Worm (Caenorhabditis elegans) whole organism, L1 larva: ENCODE measurements around the gene W01B6.4.

Experiments
- C04F5.9 ChIP-seq: sonication (generic microtip); optimal IDR thresholded peaks from 2 replicates; lab custom pipeline; 2016; ENCODE audit warnings: missing genetic modification characterization, missing compliant biosample characterization
- aha-1 ChIP-seq: fragments of 150-350 bp; optimal IDR thresholded peaks from 2 replicates; lab custom pipeline; 2014; ENCODE audit warnings: missing biosample characterization, missing genetic modification characterization
- alr-1 ChIP-seq: fragments of 200-800 bp; sonication (Bioruptor generic); optimal IDR thresholded peaks from 2 replicates; lab custom pipeline; 2018; ENCODE audit warnings: borderline replicate concordance, mild to moderate bottlenecking, missing genetic modification characterization, missing compliant biosample characterization
- aly-2 ChIP-seq: fragments of 150-350 bp; optimal IDR thresholded peaks from 2 replicates; lab custom pipeline; 2014; ENCODE audit warnings: missing biosample characterization, missing genetic modification characterization
- ama-1 ChIP-seq: fragments of 150-350 bp; optimal IDR thresholded peaks from 2 replicates; lab custom pipeline; 2014
- blmp-1 ChIP-seq: fragments of 150-350 bp; optimal IDR thresholded peaks from 2 replicates; lab custom pipeline; 2014; ENCODE audit warnings: missing biosample characterization, missing genetic modification characterization
- ceh-63 ChIP-seq: fragments of 200-800 bp; sonication (Bioruptor generic); optimal IDR thresholded peaks from 2 replicates; lab custom pipeline; 2018; ENCODE audit warnings: mild to moderate bottlenecking, missing genetic modification characterization, missing compliant biosample characterization
- ceh-8 ChIP-seq: fragments of 200-800 bp; sonication (Bioruptor generic); optimal IDR thresholded peaks from 2 replicates; lab custom pipeline; 2018; ENCODE audit warnings: mild to moderate bottlenecking, missing genetic modification characterization, moderate library complexity, missing compliant biosample characterization
- ces-1 ChIP-seq: fragments of 150-350 bp; optimal IDR thresholded peaks from 2 replicates; lab custom pipeline; 2014; ENCODE audit warnings: missing biosample characterization, missing genetic modification reagents, missing genetic modification characterization
- dpl-1 ChIP-seq, 3 experiments: fragments of 150-350 bp in 2 of 3; sonication (generic microtip) in 1 of 3; optimal IDR thresholded peaks; 2 replicates each; lab custom pipeline; 2014 to 2017; ENCODE audit warnings: missing biosample characterization in 3 of 3, missing genetic modification characterization in 3 of 3, missing genetic modification reagents in 3 of 3
- efl-3 ChIP-seq: fragments of 200-800 bp; sonication (Bioruptor generic); optimal IDR thresholded peaks from 2 replicates; lab custom pipeline; 2018; ENCODE audit warnings: mild to moderate bottlenecking, missing genetic modification characterization, missing compliant biosample characterization
- egl-13 ChIP-seq: sonication (generic microtip); optimal IDR thresholded peaks from 2 replicates; lab custom pipeline; 2016; ENCODE audit warnings: missing genotype, missing genetic modification reagents, missing genetic modification characterization, missing compliant biosample characterization
- egl-27 ChIP-seq, 2 experiments: fragments of 150-350 bp in 1 of 2; sonication (generic microtip); optimal IDR thresholded peaks; 3 replicates each; lab custom pipeline; 2017 to 2018; ENCODE audit warnings: missing biosample characterization in 2 of 2, missing genetic modification characterization in 2 of 2, missing genetic modification reagents in 2 of 2
- elt-3 ChIP-seq, 6 experiments: fragments of 150-350 bp in 1 of 6; sonication (generic microtip); optimal IDR thresholded peaks; 2 replicates each; lab custom pipeline; 2017 to 2018; ENCODE audit warnings: missing biosample characterization in 6 of 6, missing genetic modification characterization in 6 of 6, inconsistent platforms in 1 of 6
- ets-5 ChIP-seq: fragments of 200-800 bp; sonication (Bioruptor generic); IDR thresholded peaks from 2 replicates; pipeline ENCODE4 v1.3.6; 2022; ENCODE audit warnings: missing genetic modification characterization, missing compliant biosample characterization
- fkh-8 ChIP-seq: sonication (generic microtip); optimal IDR thresholded peaks from 2 replicates; lab custom pipeline; 2016; ENCODE audit warnings: mild to moderate bottlenecking, missing genetic modification characterization, missing compliant biosample characterization
- fos-1 ChIP-seq: fragments of 150-350 bp; optimal IDR thresholded peaks from 2 replicates; lab custom pipeline; 2014; ENCODE audit warnings: missing biosample characterization, missing genetic modification characterization
- grh-1 ChIP-seq: fragments of 200-800 bp; sonication (Bioruptor generic); IDR thresholded peaks from 2 replicates; pipeline ENCODE4 v1.3.6; 2022; ENCODE audit warnings: missing genetic modification reagents, missing genetic modification characterization, missing compliant biosample characterization
- irx-1 ChIP-seq: sonication (generic microtip); optimal IDR thresholded peaks from 2 replicates; lab custom pipeline; 2016; ENCODE audit warnings: missing genetic modification characterization, missing compliant biosample characterization
- jun-1 ChIP-seq: fragments of 150-350 bp; optimal IDR thresholded peaks from 2 replicates; lab custom pipeline; 2014; ENCODE audit warnings: missing biosample characterization, missing genetic modification reagents, missing genetic modification characterization
- lin-13 ChIP-seq: fragments of 150-350 bp; optimal IDR thresholded peaks from 2 replicates; lab custom pipeline; 2014; ENCODE audit warnings: missing biosample characterization, missing genetic modification reagents, missing genetic modification characterization
- lin-15B ChIP-seq: fragments of 150-350 bp; sonication (generic microtip); optimal IDR thresholded peaks from 3 replicates; lab custom pipeline; 2014; ENCODE audit warnings: missing biosample characterization, missing genetic modification characterization
- lin-35 ChIP-seq, 2 experiments: fragments of 150-350 bp; optimal IDR thresholded peaks; 2 replicates each; lab custom pipeline; 2014; ENCODE audit warnings: missing biosample characterization in 2 of 2, missing genetic modification characterization in 2 of 2, missing genetic modification reagents in 2 of 2
- lin-39 ChIP-seq: fragments of 150-350 bp; optimal IDR thresholded peaks from 2 replicates; lab custom pipeline; 2014; ENCODE audit warnings: missing biosample characterization, missing genetic modification reagents, missing genetic modification characterization
- mab-9 ChIP-seq: fragments of 200-800 bp; sonication (Bioruptor generic); IDR thresholded peaks from 2 replicates; pipeline ENCODE4 v1.3.6; 2022; ENCODE audit warnings: missing genetic modification reagents, missing genetic modification characterization, missing compliant biosample characterization
- mdl-1 ChIP-seq, 2 experiments: fragments of 150-350 bp; optimal IDR thresholded peaks; 2 replicates each; lab custom pipeline; 2014 to 2017; ENCODE audit warnings: missing biosample characterization in 2 of 2, missing genetic modification characterization in 2 of 2, inconsistent platforms in 1 of 2
- nhr-76 ChIP-seq: sonication (generic microtip); optimal IDR thresholded peaks from 2 replicates; lab custom pipeline; 2017; ENCODE audit warnings: missing biosample characterization, missing genetic modification characterization
- pag-3 ChIP-seq: sonication (generic microtip); optimal IDR thresholded peaks from 2 replicates; lab custom pipeline; 2017; ENCODE audit warnings: missing genetic modification characterization, mild to moderate bottlenecking, missing compliant biosample characterization, antibody characterized with exemption, borderline replicate concordance; ENCODE audit not compliant: insufficient read depth
- snpc-4 ChIP-seq: fragments of 150-350 bp; optimal IDR thresholded peaks from 2 replicates; lab custom pipeline; 2014; ENCODE audit warnings: missing biosample characterization, missing genetic modification characterization
- sox-4 ChIP-seq: sonication (generic microtip); optimal IDR thresholded peaks from 2 replicates; lab custom pipeline; 2016; ENCODE audit warnings: missing genetic modification characterization, missing compliant biosample characterization
- sptf-1 ChIP-seq: fragments of 150-350 bp; optimal IDR thresholded peaks from 2 replicates; lab custom pipeline; 2014; ENCODE audit warnings: missing biosample characterization, missing genetic modification characterization
- tlp-1 ChIP-seq: fragments of 150-350 bp; optimal IDR thresholded peaks from 2 replicates; lab custom pipeline; 2014; ENCODE audit warnings: missing biosample characterization, missing genetic modification characterization
- unc-130 ChIP-seq: fragments of 150-350 bp; optimal IDR thresholded peaks from 2 replicates; lab custom pipeline; 2017; ENCODE audit warnings: missing biosample characterization, missing genetic modification characterization, inconsistent platforms
- unc-30 ChIP-seq: sonication (generic microtip); optimal IDR thresholded peaks from 2 replicates; lab custom pipeline; 2017; ENCODE audit warnings: missing biosample characterization, missing genetic modification characterization
- vab-15 ChIP-seq: sonication (generic microtip); optimal IDR thresholded peaks from 2 replicates; lab custom pipeline; 2017; ENCODE audit warnings: missing genotype, mild to moderate bottlenecking, missing genetic modification characterization, missing compliant biosample characterization
- zip-4 ChIP-seq: fragments of 200-800 bp; sonication (Bioruptor generic); optimal IDR thresholded peaks from 2 replicates; lab custom pipeline; 2018; ENCODE audit warnings: mild to moderate bottlenecking, missing genetic modification characterization, moderate library complexity, missing compliant biosample characterization
- ztf-4 ChIP-seq: fragments of 150-350 bp; optimal IDR thresholded peaks from 2 replicates; lab custom pipeline; 2014; ENCODE audit warnings: missing biosample characterization, missing genetic modification characterization

The W01B6.4 gene

DNA sequence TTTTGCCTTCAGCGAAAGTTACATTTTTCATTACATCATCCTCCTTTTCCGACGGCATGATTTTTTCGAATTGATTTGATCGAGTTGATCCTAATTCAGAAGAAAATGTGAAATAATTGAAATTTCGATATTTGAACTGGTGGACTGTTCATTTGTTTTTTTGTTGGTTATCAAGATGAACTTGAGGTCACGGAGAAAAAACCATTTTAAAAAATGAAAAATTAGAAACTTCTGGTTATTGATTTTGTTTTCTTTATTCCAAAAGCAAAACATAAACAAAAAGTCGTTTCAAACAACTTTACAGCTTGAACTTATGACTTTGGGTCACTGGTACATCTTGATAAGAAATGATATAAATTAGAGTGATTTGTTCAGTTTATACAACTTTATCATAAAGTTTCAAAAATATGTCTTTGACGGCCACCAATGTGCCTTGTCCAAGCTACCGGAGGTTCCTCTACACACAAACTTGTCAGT lies at the start of gene W01B6.4, which contains the start of gene ttbk-4:
Gene W01B6.4, plus strand, starts transcription at position 427 of the 477 bp plus-strand sequence.
Gene ttbk-4, minus strand, starts transcription at position 101 of the 477 bp plus-strand sequence.
- no peak for TF ChIP-seq snpc-4 (tag; lab: Kevin White, UChicago)
- no peak for TF ChIP-seq vab-15 (tag; lab: Kevin White, UChicago)
- no peak for TF ChIP-seq lin-13 (GFP tag; lab: Kevin White, UChicago)
- no peak for TF ChIP-seq ceh-63 (GFP tag; lab: Kevin White, UChicago)
- no peak for TF ChIP-seq lin-35 (GFP tag; optimal IDR thresholded peaks at IDR 0.05; lab: Kevin White, UChicago)
- TF ChIP-seq elt-3 (tag; optimal IDR thresholded peaks at IDR 0.05; lab: Kevin White, UChicago) = no peak
- no peak for TF ChIP-seq sox-4 (tag; lab: Kevin White, UChicago)
- no peak for TF ChIP-seq irx-1 (tag; lab: Kevin White, UChicago)
- no peak for TF ChIP-seq alr-1
- no peak for TF ChIP-seq blmp-1 (tag; lab: Kevin White, UChicago)

DNA sequence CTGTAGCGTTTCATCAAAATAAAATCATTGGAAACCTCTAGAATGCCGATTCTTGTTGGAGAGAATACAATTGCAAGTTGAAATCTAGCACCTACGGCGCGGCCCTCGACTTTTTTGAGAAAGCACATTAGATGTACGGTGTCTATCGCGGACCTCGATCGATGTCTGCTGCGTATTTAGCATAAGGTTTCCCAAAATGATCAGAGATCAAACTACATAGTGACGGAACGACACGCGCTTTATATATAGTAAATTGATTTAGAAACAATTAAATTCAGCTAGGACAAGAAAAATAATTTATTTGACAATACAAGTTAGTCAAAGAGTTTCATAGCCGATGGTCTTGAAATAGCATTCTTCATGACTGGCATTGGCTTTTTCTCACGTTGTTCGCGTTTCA lies 49.1 kb upstream of the W01B6.4 start:
- no peak for TF ChIP-seq unc-130
- no peak for TF ChIP-seq fos-1
- no peak for TF ChIP-seq ztf-4 (tag; lab: Kevin White, UChicago)
- TF ChIP-seq lin-39 (tag; lab: Kevin White, UChicago) = no peak
- no peak for TF ChIP-seq egl-27 (tag; optimal IDR thresholded peaks at IDR 0.05; lab: Kevin White, UChicago)
- TF ChIP-seq lin-15B (tag; lab: Kevin White, UChicago) = no peak
- TF ChIP-seq fkh-8 (tag; lab: Kevin White, UChicago) = no peak
- no peak for TF ChIP-seq zip-4 (GFP tag; lab: Kevin White, UChicago)
- no peak for TF ChIP-seq lin-35 (GFP tag; optimal IDR thresholded peaks at IDR 0.05; lab: Kevin White, UChicago)
- TF ChIP-seq aha-1 (tag; lab: Kevin White, UChicago) = no peak
- TF ChIP-seq unc-30 (tag; lab: Kevin White, UChicago) = no peak
- no peak for TF ChIP-seq ces-1 (GFP tag; lab: Kevin White, UChicago)
- no peak for TF ChIP-seq vab-15 (tag; lab: Kevin White, UChicago)

DNA sequence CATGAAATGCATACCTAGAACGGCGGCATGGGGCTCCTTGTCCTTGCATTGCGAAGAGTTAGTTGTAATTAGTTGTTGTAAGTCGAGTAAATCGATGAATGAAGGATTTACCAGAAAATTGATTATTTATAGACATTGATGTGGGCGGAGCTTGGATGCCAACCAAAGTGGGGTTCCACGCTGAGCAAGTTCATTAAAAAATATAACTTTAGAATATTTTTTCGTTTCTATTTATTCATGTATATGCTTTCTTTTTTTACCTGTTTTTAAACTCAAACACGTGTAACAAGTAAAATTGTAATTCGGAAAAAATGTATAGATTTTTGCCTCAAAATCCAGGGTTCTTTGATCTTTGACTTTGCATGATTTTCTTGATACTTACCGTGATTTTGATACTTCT lies 47.7 kb upstream of the W01B6.4 start, which contains the start of gene gipc-2:
Gene gipc-2, minus strand, starts transcription at position 101 of the 400 bp plus-strand sequence.
- TF ChIP-seq mdl-1 (tag; optimal IDR thresholded peaks at IDR 0.05; lab: Kevin White, UChicago) (no peak), ceh-63 (GFP tag; lab: Kevin White, UChicago) (no peak), aly-2 (no peak), sptf-1 (tag; lab: Kevin White, UChicago) (no peak), ama-1 (lab: Kevin White, UChicago) (no peak), C04F5.9 (no peak), tlp-1 (tag; lab: Kevin White, UChicago) (no peak), ceh-8 (no peak), grh-1 (GFP tag; lab: Robert Waterston, UW) (no peak), ets-5 (GFP tag; lab: Robert Waterston, UW) (no peak), pag-3 (tag; lab: Kevin White, UChicago) (no peak), unc-30 (tag; lab: Kevin White, UChicago) (no peak), blmp-1 (tag; lab: Kevin White, UChicago) (no peak), ztf-4 (tag; lab: Kevin White, UChicago) (no peak), nhr-76 (tag; lab: Kevin White, UChicago) (no peak), dpl-1 (GFP tag; optimal IDR thresholded peaks at IDR 0.05; lab: Kevin White, UChicago) (no peak), jun-1 (tag; lab: Kevin White, UChicago) (no peak), efl-3 (GFP tag; lab: Kevin White, UChicago) (no peak), mab-9 (no peak), egl-13 (tag; lab: Kevin White, UChicago) (no peak)
